Fruit fly (Drosophila melanogaster): ENCODE data around the gene CG13101.

Gene CG13101

DNA sequence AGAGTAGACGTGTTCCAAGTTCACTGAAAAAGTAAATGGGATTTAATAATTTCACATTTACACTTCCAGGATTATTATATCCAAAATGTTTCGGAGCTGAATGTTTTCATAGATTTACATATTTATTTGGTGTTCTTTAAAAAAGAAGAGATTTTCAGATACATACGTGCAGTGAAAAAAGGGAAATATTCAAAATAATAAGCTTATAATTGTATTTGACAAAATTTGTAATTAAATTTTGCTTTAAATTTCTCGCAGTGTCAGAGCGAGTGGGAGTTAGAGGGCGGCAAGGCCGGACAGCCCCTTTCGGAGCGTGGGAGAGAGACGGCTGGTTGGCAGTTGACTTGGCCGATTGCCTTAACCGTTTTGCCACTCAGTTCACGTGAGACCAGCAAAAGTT, 47.7 kb downstream of the CG13101 start, which contains the start of gene Tsp29Fb (continued):
- peak; percentile 69 for TF ChIP-seq CG12104 (GFP tag; optimal IDR thresholded peaks at IDR 0.05)
- TF ChIP-seq zen (tag; optimal IDR thresholded peaks at IDR 0.05) = no peak
- TF ChIP-seq CG8359 (GFP tag; optimal IDR thresholded peaks at IDR 0.05; ENCODE audit: borderline replicate concordance) = no peak
- TF ChIP-seq CG1233 (GFP tag; optimal IDR thresholded peaks at IDR 0.05) = peak; percentile 66
- TF ChIP-seq CG33557 (GFP tag; optimal IDR thresholded peaks at IDR 0.05) = no peak
- TF ChIP-seq wdn (GFP tag; IDR thresholded peaks at IDR 0.05) = no peak
- peak; percentile 37 for TF ChIP-seq CG31388 (GFP tag; optimal IDR thresholded peaks at IDR 0.05)
- TF ChIP-seq HLHmδ (GFP tag; optimal IDR thresholded peaks at IDR 0.05) = no peak
- TF ChIP-seq vnd (GFP tag; IDR thresholded peaks at IDR 0.05; ENCODE audit: partially characterized antibody) = no peak
- no peak for TF ChIP-seq CG7271 (tag; optimal IDR thresholded peaks at IDR 0.05)
- no peak for TF ChIP-seq ac (GFP tag; optimal IDR thresholded peaks at IDR 0.05)
- peak; percentile 86 for TF ChIP-seq Atf6 (GFP tag; IDR thresholded peaks at IDR 0.05)
- TF ChIP-seq CG31441 (GFP tag; IDR thresholded peaks at IDR 0.05) = peak; percentile 75
- peak; percentile 65 for TF ChIP-seq CG14441 (GFP tag; IDR thresholded peaks at IDR 0.05)
- TF ChIP-seq HHEX (GFP tag; optimal IDR thresholded peaks at IDR 0.05) = peak; percentile 72
- no peak for TF ChIP-seq Gsc (GFP tag; IDR thresholded peaks at IDR 0.05)
- no peak for TF ChIP-seq Ravus (GFP tag; IDR thresholded peaks at IDR 0.05)
- TF ChIP-seq dm (GFP tag; optimal IDR thresholded peaks at IDR 0.05) = peak; percentile 1
- no peak for TF ChIP-seq p53 (GFP tag; optimal IDR thresholded peaks at IDR 0.05)
- no peak for TF ChIP-seq amos (GFP tag; IDR thresholded peaks at IDR 0.05; ENCODE audit: partially characterized antibody)
- TF ChIP-seq Nf-YC (tag; optimal IDR thresholded peaks at IDR 0.05) = peak; percentile 75
- TF ChIP-seq Adf1 (GFP tag; IDR thresholded peaks at IDR 0.05) = peak; percentile 50; the same call in 1 of the 2 replicates
- no peak for TF ChIP-seq Spps (tag; optimal IDR thresholded peaks at IDR 0.05)
- TF ChIP-seq cad (GFP tag; optimal IDR thresholded peaks at IDR 0.05) = no peak
- TF ChIP-seq maf-S (GFP tag; optimal IDR thresholded peaks at IDR 0.05) = peak; percentile 42
- peak; percentile 17 for TF ChIP-seq eyg (GFP tag; optimal IDR thresholded peaks at IDR 0.05)
- no peak for TF ChIP-seq trem (tag; optimal IDR thresholded peaks at IDR 0.05)
- 0 out of 3 replicates have a peak, but pooled peaks have one; percentile 19 for TF ChIP-seq ase (GFP tag; IDR thresholded peaks at IDR 0.05)
- TF ChIP-seq fd64A (GFP tag; optimal IDR thresholded peaks at IDR 0.05) = no peak
- TF ChIP-seq bsh (GFP tag; optimal IDR thresholded peaks at IDR 0.05) = peak in 1 of 2 experiments; percentile 57
- TF ChIP-seq NC2β (GFP tag; optimal IDR thresholded peaks at IDR 0.05) = peak; percentile 45
- TF ChIP-seq CG9609 (GFP tag; optimal IDR thresholded peaks at IDR 0.05) = peak; percentile 12
- no peak for TF ChIP-seq CG11696 (GFP tag; IDR thresholded peaks at IDR 0.05)
- peak; percentile 91 for TF ChIP-seq zf30C (GFP tag; optimal IDR thresholded peaks at IDR 0.05)
- TF ChIP-seq Hmr (GFP tag; optimal IDR thresholded peaks at IDR 0.05) = peak; percentile 87
- peak; percentile 56 for TF ChIP-seq Chrac-16 (GFP tag; optimal IDR thresholded peaks at IDR 0.05)
- peak; percentile 67 for TF ChIP-seq CG3847 (GFP tag; IDR thresholded peaks at IDR 0.05)
- TF ChIP-seq wek (GFP tag; optimal IDR thresholded peaks at IDR 0.05) = no peak
- TF ChIP-seq ssp (GFP tag; IDR thresholded peaks at IDR 0.05) = peak; percentile 31; the same call in 1 of the 2 replicates
- peak; percentile 54 for TF ChIP-seq Aef1 (GFP tag; IDR thresholded peaks at IDR 0.05)
- peak; percentile 66; the same call in 1 of the 2 replicates for TF ChIP-seq CG7372 (GFP tag; IDR thresholded peaks at IDR 0.05)
- TF ChIP-seq B-H1 (GFP tag; IDR thresholded peaks at IDR 0.05) = peak; percentile 39; the same call in 1 of the 3 replicates
- peak; percentile 87 for TF ChIP-seq grau (tag; optimal IDR thresholded peaks at IDR 0.05)
- TF ChIP-seq CG6254 (GFP tag; optimal IDR thresholded peaks at IDR 0.05) = no peak
- TF ChIP-seq onecut (GFP tag; IDR thresholded peaks at IDR 0.05) = peak; percentile 31
- no peak for TF ChIP-seq CG30020 (tag; optimal IDR thresholded peaks at IDR 0.05)
- TF ChIP-seq CG7839 (tag; optimal IDR thresholded peaks at IDR 0.05) = peak; percentile 88
- TF ChIP-seq fd102C (GFP tag; optimal IDR thresholded peaks at IDR 0.05) = no peak
- no peak for TF ChIP-seq pzg (GFP tag; optimal IDR thresholded peaks at IDR 0.05)
- peak; percentile 73 for TF ChIP-seq CG15011 (GFP tag; optimal IDR thresholded peaks at IDR 0.05)
- no peak for TF ChIP-seq ro (GFP tag; IDR thresholded peaks at IDR 0.05)
